Worm (Caenorhabditis elegans): ENCODE data around the gene eif-3.L.

DNA sequence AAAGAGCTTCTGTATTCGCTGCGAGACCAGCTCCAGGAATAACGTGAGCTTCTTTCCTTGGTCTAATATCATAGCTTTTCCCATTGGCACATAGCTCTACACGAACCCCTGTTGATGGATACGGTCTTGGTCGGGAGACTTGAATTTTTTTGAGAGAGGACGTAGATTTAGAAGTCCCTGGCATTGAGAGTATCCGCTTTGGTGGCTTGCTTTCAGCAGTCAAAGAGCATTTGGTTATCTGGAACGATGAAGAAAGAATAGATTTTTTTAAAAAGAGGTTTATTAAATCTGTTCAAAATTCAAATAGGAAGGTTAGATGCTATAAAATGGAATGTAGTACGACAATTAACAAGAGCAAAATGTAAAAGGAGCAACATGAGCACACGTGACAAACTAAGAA lies 32.6 kb downstream of the eif-3.L start, which contains the start of gene C17G10.13:
- TF ChIP-seq nhr-76 (tag; optimal IDR thresholded peaks at IDR 0.05) (no peak), pha-4 (tag; optimal IDR thresholded peaks at IDR 0.05) (no peak), snpc-4 (tag; optimal IDR thresholded peaks at IDR 0.05) (no peak), lsy-2 (tag; optimal IDR thresholded peaks at IDR 0.05) (no peak), unc-120 (tag; optimal IDR thresholded peaks at IDR 0.05; ENCODE audit: poor library complexity, severe bottlenecking) (no peak), flh-1 (GFP tag; optimal IDR thresholded peaks at IDR 0.05) (no peak), lin-13 (tag; optimal IDR thresholded peaks at IDR 0.05) (no peak), nhr-28 (tag; optimal IDR thresholded peaks at IDR 0.05) (no peak)
